Fruit fly (Drosophila melanogaster): ENCODE measurements around the gene CG4598.

CG4598 gene

DNA sequence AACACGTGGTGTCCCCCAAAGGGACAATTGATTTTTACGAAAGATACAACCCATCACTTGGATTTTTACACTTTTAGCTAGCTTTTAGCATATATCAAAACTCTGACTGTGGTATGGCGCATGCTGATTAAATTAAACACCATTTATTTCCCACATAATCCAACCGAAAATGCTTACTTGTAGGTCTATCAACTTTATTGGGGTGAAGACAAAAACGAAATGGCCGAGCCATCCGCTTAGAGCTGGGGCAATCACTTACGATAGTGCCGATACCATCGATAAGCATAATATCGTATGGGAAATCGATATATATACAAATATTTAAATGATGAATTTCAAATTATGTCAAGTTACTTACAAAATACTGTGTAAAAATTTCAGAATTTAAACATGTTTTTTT lies 21.1 kb upstream of the CG4598 start, which contains the start of gene RpS2 (continued):
- TF ChIP-seq tio (GFP tag; optimal IDR thresholded peaks at IDR 0.05) (no peak), fd3F (GFP tag; optimal IDR thresholded peaks at IDR 0.05) (no peak), CG17328 (GFP tag; IDR thresholded peaks at IDR 0.05) (peak; percentile 60), Fer2 (tag; optimal IDR thresholded peaks at IDR 0.05) (no peak), repo (GFP tag; optimal IDR thresholded peaks at IDR 0.05) (no peak), bigmax (GFP tag; optimal IDR thresholded peaks at IDR 0.05) (peak; percentile 66), maf-S (GFP tag; optimal IDR thresholded peaks at IDR 0.05) (no peak), al (GFP tag; IDR thresholded peaks at IDR 0.05) (0 out of 2 replicates have a peak, but pooled peaks have one; percentile 16), Six4 (GFP tag; optimal IDR thresholded peaks at IDR 0.05) (no peak), CG31224 (GFP tag; IDR thresholded peaks at IDR 0.05) (no peak), nau (GFP tag; optimal IDR thresholded peaks at IDR 0.05) (peak; percentile 64), GATAe (GFP tag; conservative IDR thresholded peaks at IDR 0.05) (no peak), Sry-β (GFP tag; optimal IDR thresholded peaks at IDR 0.05) (peak; percentile 59), Opbp (GFP tag; IDR thresholded peaks at IDR 0.05; ENCODE audit: partially characterized antibody) (peak; percentile 100), CG4854 (GFP tag; optimal IDR thresholded peaks at IDR 0.05) (peak; percentile 6), br (optimal IDR thresholded peaks at IDR 0.05) (no peak), Stat92E (GFP tag; optimal IDR thresholded peaks at IDR 0.05) (peak in 1 of 3 experiments; percentile 22), Usf (GFP tag; optimal IDR thresholded peaks at IDR 0.05) (no peak), CG9817 (tag; optimal IDR thresholded peaks at IDR 0.05) (peak; percentile 23), Dp (GFP tag; optimal IDR thresholded peaks at IDR 0.05) (peak; percentile 68), CG18764 (GFP tag; optimal IDR thresholded peaks at IDR 0.05) (no peak), CG34422 (GFP tag; IDR thresholded peaks at IDR 0.05) (no peak; the same call in 2 of the 3 replicates), CG34224 (GFP tag; IDR thresholded peaks at IDR 0.05; ENCODE audit: partially characterized antibody) (peak; percentile 99), klu (GFP tag; IDR thresholded peaks at IDR 0.05) (no peak), HLH54F (GFP tag; optimal IDR thresholded peaks at IDR 0.05) (peak; percentile 13), chinmo (GFP tag; IDR thresholded peaks at IDR 0.05; ENCODE audit: partially characterized antibody) (peak; percentile 98), CG17361 (GFP tag; IDR thresholded peaks at IDR 0.05) (peak; percentile 25; the same call in 1 of the 3 replicates), Bteb2 (GFP tag; optimal IDR thresholded peaks at IDR 0.05) (no peak), CG6689 (GFP tag; IDR thresholded peaks at IDR 0.05) (0 out of 2 replicates have a peak, but pooled peaks have one; percentile 15), CG43689 (GFP tag; IDR thresholded peaks at IDR 0.05) (no peak), dan (GFP tag; IDR thresholded peaks at IDR 0.05) (no peak), CG10543 (GFP tag; optimal IDR thresholded peaks at IDR 0.05) (peak; percentile 47), trh (GFP tag; optimal IDR thresholded peaks at IDR 0.05) (no peak), Vsx1 (GFP tag; optimal IDR thresholded peaks at IDR 0.05) (no peak), Med (GFP tag) (peak; percentile 79), inv (GFP tag; IDR thresholded peaks at IDR 0.05; ENCODE audit: partially characterized antibody) (peak; percentile 99), CG12236 (GFP tag; optimal IDR thresholded peaks at IDR 0.05) (no peak), Doc3 (GFP tag; IDR thresholded peaks at IDR 0.05; ENCODE audit: partially characterized antibody) (peak; percentile 99), Bgb (GFP tag; IDR thresholded peaks at IDR 0.05; ENCODE audit: partially characterized antibody) (peak; percentile 100), dmrt11E (tag; optimal IDR thresholded peaks at IDR 0.05) (peak; percentile 29), pum (GFP tag; optimal IDR thresholded peaks at IDR 0.05) (no peak), lov (optimal IDR thresholded peaks at IDR 0.05) (no peak), lov (GFP tag; IDR thresholded peaks at IDR 0.05) (no peak), Max (GFP tag; optimal IDR thresholded peaks at IDR 0.05) (peak; percentile 42), CG12391 (tag; optimal IDR thresholded peaks at IDR 0.05) (peak; percentile 65), CG9876 (GFP tag; optimal IDR thresholded peaks at IDR 0.05) (no peak), pho (GFP tag; optimal IDR thresholded peaks at IDR 0.05) (peak; percentile 31), yki (optimal IDR thresholded peaks at IDR 0.05) (no peak), phol (tag; optimal IDR thresholded peaks at IDR 0.05) (peak; percentile 96), crp (GFP tag; optimal IDR thresholded peaks at IDR 0.05) (peak in 1 of 2 experiments; percentile 61), zfh2 (GFP tag; optimal IDR thresholded peaks at IDR 0.05) (peak; percentile 11)

All from whole organism, embryonic.